Worm (Caenorhabditis elegans): ENCODE data around the gene nspg-13.

The nspg-13 gene

ce11 chrX:5210524-5210923, 44.5 kb upstream of the nspg-13 start:
- TF ChIP-seq pha-4 (GFP tag; IDR thresholded peaks at IDR 0.05) (no peak), pha-4 (tag; optimal IDR thresholded peaks at IDR 0.05) (peak; percentile 30), mes-2 (tag; optimal IDR thresholded peaks at IDR 0.05; ENCODE audit: poor library complexity, severe bottlenecking) (peak; percentile 11), mep-1 (tag; optimal IDR thresholded peaks at IDR 0.05) (peak; percentile 42), lsy-2 (tag; optimal IDR thresholded peaks at IDR 0.05) (peak in 1 of 2 experiments; percentile 11), gei-8 (GFP tag; optimal IDR thresholded peaks at IDR 0.05) (no peak), T26A8.4 (GFP tag; IDR thresholded peaks at IDR 0.05) (no peak), unc-62 (GFP tag; optimal IDR thresholded peaks at IDR 0.05 in 1 of 2) (peak in 1 of 2 experiments; percentile 56), unc-62 (tag; optimal IDR thresholded peaks at IDR 0.05) (no peak), ctbp-1 (GFP tag; IDR thresholded peaks at IDR 0.05) (0 out of 2 replicates have a peak, but pooled peaks have one; percentile 44), sdz-12 (GFP tag; optimal IDR thresholded peaks at IDR 0.05) (no peak), hif-1 (tag; optimal IDR thresholded peaks at IDR 0.05) (peak in 1 of 2 experiments; percentile 4), aha-1 (tag) (peak; percentile 90), hmg-1.1 (GFP tag; IDR thresholded peaks at IDR 0.05) (peak; percentile 34; the same call in 1 of the 2 replicates), dmd-6 (GFP tag; IDR thresholded peaks at IDR 0.05) (0 out of 2 replicates have a peak, but pooled peaks have one; percentile 10)

ce11 chrX:5210927-5211655, 43.9 kb upstream of the nspg-13 start:
- TF ChIP-seq daf-12 (tag; optimal IDR thresholded peaks at IDR 0.05), result no peak
- no peak for TF ChIP-seq nhr-48 (tag; optimal IDR thresholded peaks at IDR 0.05)
- TF ChIP-seq zag-1 (tag; optimal IDR thresholded peaks at IDR 0.05), result no peak
- peak; percentile 28 for TF ChIP-seq dve-1 (tag; optimal IDR thresholded peaks at IDR 0.05; ENCODE audit: insufficient read depth)
- TF ChIP-seq fos-1 (tag; optimal IDR thresholded peaks at IDR 0.05), result no peak
- no peak for TF ChIP-seq nhr-77 (tag; optimal IDR thresholded peaks at IDR 0.05)
- TF ChIP-seq egl-43 (GFP tag; IDR thresholded peaks at IDR 0.05), result no peak
- TF ChIP-seq lsy-2 (tag; optimal IDR thresholded peaks at IDR 0.05), result no peak
- no peak for TF ChIP-seq set-16 (GFP tag; IDR thresholded peaks at IDR 0.05)
- no peak for TF ChIP-seq ZK546.5 (tag; optimal IDR thresholded peaks at IDR 0.05)
- no peak for TF ChIP-seq dmd-9 (GFP tag; IDR thresholded peaks at IDR 0.05)
- TF ChIP-seq ceh-32 (tag; optimal IDR thresholded peaks at IDR 0.05; ENCODE audit: poor library complexity), result no peak
- TF ChIP-seq T26A8.4 (GFP tag; IDR thresholded peaks at IDR 0.05), result no peak
- TF ChIP-seq lin-13 (GFP tag; optimal IDR thresholded peaks at IDR 0.05), result no peak
- peak; percentile 46 for TF ChIP-seq hlh-11 (tag; optimal IDR thresholded peaks at IDR 0.05)
- peak; percentile 36 for TF ChIP-seq dmd-6 (GFP tag; IDR thresholded peaks at IDR 0.05)
- TF ChIP-seq lim-7 (GFP tag; IDR thresholded peaks at IDR 0.05), result no peak
- TF ChIP-seq duxl-1 (tag; optimal IDR thresholded peaks at IDR 0.05; ENCODE audit: poor library complexity), result no peak
- no peak for TF ChIP-seq daf-8 (GFP tag; IDR thresholded peaks at IDR 0.05)
- no peak for TF ChIP-seq D1046.2 (GFP tag; IDR thresholded peaks at IDR 0.05)
- no peak for TF ChIP-seq gei-8 (GFP tag; optimal IDR thresholded peaks at IDR 0.05)
- TF ChIP-seq zip-2 (tag; optimal IDR thresholded peaks at IDR 0.05), result no peak
- no peak for TF ChIP-seq hmg-1.1 (GFP tag; IDR thresholded peaks at IDR 0.05)
- no peak for TF ChIP-seq nhr-237 (tag; optimal IDR thresholded peaks at IDR 0.05)
- TF ChIP-seq rbr-2 (tag; optimal IDR thresholded peaks at IDR 0.05), result no peak
- TF ChIP-seq sdz-12 (GFP tag; optimal IDR thresholded peaks at IDR 0.05), result no peak
- peak; percentile 30 for TF ChIP-seq nhr-28 (tag; optimal IDR thresholded peaks at IDR 0.05)
- TF ChIP-seq aha-1 (tag), result peak; percentile 82
- TF ChIP-seq daf-16 (GFP tag; optimal IDR thresholded peaks at IDR 0.05), result no peak
- peak; percentile 6 for TF ChIP-seq daf-16 (tag; optimal IDR thresholded peaks at IDR 0.05)
- no peak for TF ChIP-seq nhr-41 (GFP tag; IDR thresholded peaks at IDR 0.05)
- TF ChIP-seq nhr-6 (tag; optimal IDR thresholded peaks at IDR 0.05), result no peak
- TF ChIP-seq mxl-3 (GFP tag; optimal IDR thresholded peaks at IDR 0.05), result peak; percentile 34
- no peak for TF ChIP-seq ceh-28 (tag; optimal IDR thresholded peaks at IDR 0.05)
